Fruit fly (Drosophila melanogaster) whole organism, embryonic: ENCODE data around the gene CG16734.

Source experiments
- Adf1 ChIP-seq: fragments of 200-800 bp; sonication (Bioruptor generic); IDR thresholded peaks from 2 replicates; pipeline ENCODE4 v1.3.6; 2022; ENCODE audit warnings: missing biosample characterization, missing genetic modification characterization
- Awh ChIP-seq: fragments of 200-800 bp; sonication (Bioruptor generic); IDR thresholded peaks from 2 replicates; pipeline ENCODE4, ENCODE4 v1.3.6; 2022; ENCODE audit warnings: missing biosample characterization, missing genetic modification characterization
- CG10565 ChIP-seq: fragments of 200-800 bp; sonication (Bioruptor generic); optimal IDR thresholded peaks from 3 replicates; lab custom pipeline; 2016; ENCODE audit warnings: missing biosample characterization, mild to moderate bottlenecking, missing genetic modification characterization
- CG11247 ChIP-seq: fragments of 200-800 bp; sonication (Bioruptor generic); IDR thresholded peaks from 2 replicates; pipeline ENCODE4 v1.3.6; 2022; ENCODE audit warnings: missing biosample characterization, missing genetic modification characterization
- CG11695 ChIP-seq: fragments of 200-800 bp; sonication (Bioruptor generic); IDR thresholded peaks from 3 replicates; pipeline ENCODE4 v1.3.6; 2022; ENCODE audit warnings: missing biosample characterization, missing genetic modification characterization
- CG12236 ChIP-seq: fragments of 200-800 bp; sonication (Bioruptor generic); optimal IDR thresholded peaks from 2 replicates; lab custom pipeline; 2016; ENCODE audit warnings: missing biosample characterization, missing genetic modification characterization
- CG13424 ChIP-seq: fragments of 200-800 bp; sonication (Bioruptor generic); optimal IDR thresholded peaks from 2 replicates; lab custom pipeline; 2019; ENCODE audit warnings: missing biosample characterization, mild to moderate bottlenecking, missing genetic modification characterization, moderate library complexity
- CG13624 ChIP-seq: fragments of 200-800 bp; sonication (Bioruptor generic); optimal IDR thresholded peaks from 2 replicates; lab custom pipeline; 2016; ENCODE audit warnings: missing biosample characterization, missing genetic modification characterization
- CG14710 ChIP-seq: fragments of 200-800 bp; sonication (Bioruptor generic); optimal IDR thresholded peaks from 3 replicates; lab custom pipeline; 2019; ENCODE audit warnings: missing biosample characterization, mild to moderate bottlenecking, missing genetic modification characterization, moderate library complexity
- CG15479 ChIP-seq: fragments of 200-800 bp; sonication (Bioruptor generic); optimal IDR thresholded peaks from 3 replicates; lab custom pipeline; 2019; ENCODE audit warnings: missing biosample characterization, mild to moderate bottlenecking, missing genetic modification characterization, moderate library complexity
- CG15696 ChIP-seq: fragments of 200-800 bp; sonication (Bioruptor generic); optimal IDR thresholded peaks from 2 replicates; lab custom pipeline; 2019; ENCODE audit warnings: missing biosample characterization, mild to moderate bottlenecking, missing genetic modification characterization, moderate library complexity
- CG16863 ChIP-seq: fragments of 200-800 bp; sonication (Bioruptor generic); optimal IDR thresholded peaks from 3 replicates; lab custom pipeline; 2016; ENCODE audit warnings: missing biosample characterization, missing genetic modification characterization
- CG17802 ChIP-seq: fragments of 200-800 bp; sonication (Bioruptor generic); optimal IDR thresholded peaks from 2 replicates; lab custom pipeline; 2018; ENCODE audit warnings: missing biosample characterization, mild to moderate bottlenecking, missing genetic modification characterization, moderate library complexity
- CG2199 ChIP-seq: fragments of 200-800 bp; sonication (Bioruptor generic); IDR thresholded peaks from 3 replicates; pipeline ENCODE4 v1.3.6; 2022; ENCODE audit warnings: missing biosample characterization, missing genetic modification characterization
- CG3065 ChIP-seq: fragments of 200-800 bp; sonication (Bioruptor generic); optimal IDR thresholded peaks from 2 replicates; lab custom pipeline; 2016; ENCODE audit warnings: missing biosample characterization, missing genetic modification characterization
- CG31388 ChIP-seq: fragments of 200-800 bp; sonication (Bioruptor generic); optimal IDR thresholded peaks from 2 replicates; lab custom pipeline; 2016; ENCODE audit warnings: missing biosample characterization, missing genetic modification characterization
- CG3281 ChIP-seq: fragments of 200-800 bp; sonication (Bioruptor generic); optimal IDR thresholded peaks from 3 replicates; lab custom pipeline; 2017; ENCODE audit warnings: missing biosample characterization, mild to moderate bottlenecking, missing genetic modification characterization
- CG4730 ChIP-seq: fragments of 200-800 bp; sonication (Bioruptor generic); IDR thresholded peaks from 2 replicates; pipeline ENCODE4 v1.3.6; 2022; ENCODE audit warnings: missing biosample characterization, missing genetic modification characterization
- CG4820 ChIP-seq: fragments of 200-800 bp; sonication (Bioruptor generic); optimal IDR thresholded peaks from 3 replicates; lab custom pipeline; 2016; ENCODE audit warnings: missing biosample characterization, missing genetic modification characterization
- CG5180 ChIP-seq: fragments of 200-800 bp; sonication (Bioruptor generic); optimal IDR thresholded peaks from 3 replicates; lab custom pipeline; 2017; ENCODE audit warnings: missing biosample characterization, missing genetic modification characterization, mild to moderate bottlenecking, moderate library complexity, missing genetic modification reagents
- CrebB ChIP-seq: fragments of 200-800 bp; sonication (Bioruptor generic); optimal IDR thresholded peaks from 3 replicates; lab custom pipeline; 2018; ENCODE audit warnings: missing biosample characterization, mild to moderate bottlenecking, missing genetic modification characterization
- Dip3 ChIP-seq: fragments of 200-800 bp; sonication (Bioruptor generic); optimal IDR thresholded peaks from 3 replicates; lab custom pipeline; 2016; ENCODE audit warnings: missing biosample characterization, missing genetic modification characterization
- Doc3 ChIP-seq: fragments of 200-800 bp; sonication (Bioruptor generic); IDR thresholded peaks from 3 replicates; pipeline ENCODE4 v1.3.6; 2022; ENCODE audit warnings: missing biosample characterization, missing genetic modification characterization; ENCODE audit not compliant: partially characterized antibody
- ERR ChIP-seq: fragments of 200-800 bp; sonication (Bioruptor generic); optimal IDR thresholded peaks from 2 replicates; lab custom pipeline; 2016; ENCODE audit warnings: missing biosample characterization, missing genetic modification characterization
- Ets65A ChIP-seq: fragments of 200-800 bp; sonication (Bioruptor generic); peaks from one replicate; lab custom pipeline; 2016; ENCODE audit warnings: missing biosample characterization, missing genetic modification characterization
- Hsf ChIP-seq: fragments of 200-800 bp; sonication (Bioruptor generic); optimal IDR thresholded peaks from 3 replicates; lab custom pipeline; 2016; ENCODE audit warnings: missing biosample characterization, missing genetic modification characterization
- Med ChIP-seq: fragments of 200-800 bp; sonication (Bioruptor generic); peaks from one replicate; lab custom pipeline; 2016; ENCODE audit warnings: missing biosample characterization, missing genetic modification characterization, mild to moderate bottlenecking, inconsistent platforms, moderate library complexity
- Nf-YC ChIP-seq: fragments of 200-800 bp; optimal IDR thresholded peaks from 3 replicates; lab custom pipeline; 2019; ENCODE audit warnings: missing biosample characterization, mild to moderate bottlenecking, missing genetic modification characterization, moderate library complexity
- Oaz ChIP-seq: fragments of 200-800 bp; sonication (Bioruptor generic); IDR thresholded peaks from 2 replicates; pipeline ENCODE4 v1.3.6; 2022; ENCODE audit warnings: missing biosample characterization, missing genetic modification characterization
- abd-A ChIP-seq: fragments of 200-800 bp; sonication (Bioruptor generic); optimal IDR thresholded peaks from 3 replicates; lab custom pipeline; 2019; ENCODE audit warnings: missing biosample characterization, mild to moderate bottlenecking, missing genetic modification characterization, moderate library complexity
- amos ChIP-seq: fragments of 200-800 bp; sonication (Bioruptor generic); IDR thresholded peaks from 2 replicates; pipeline ENCODE4 v1.3.6; 2022; ENCODE audit warnings: missing biosample characterization, missing genetic modification characterization; ENCODE audit not compliant: partially characterized antibody
- chinmo ChIP-seq: fragments of 200-800 bp; sonication (Bioruptor generic); IDR thresholded peaks from 4 replicates; pipeline ENCODE4 v1.3.6; 2022; ENCODE audit warnings: missing biosample characterization, missing genetic modification characterization; ENCODE audit not compliant: partially characterized antibody
- cwo ChIP-seq: fragments of 200-800 bp; sonication (Bioruptor generic); optimal IDR thresholded peaks from 3 replicates; lab custom pipeline; 2017; ENCODE audit warnings: missing biosample characterization, missing genetic modification characterization, mild to moderate bottlenecking, moderate library complexity, missing genetic modification reagents
- ftz-f1 ChIP-seq: fragments of 200-800 bp; sonication (Bioruptor generic); optimal IDR thresholded peaks from 2 replicates; lab custom pipeline; 2016; ENCODE audit warnings: missing biosample characterization, missing genetic modification characterization
- grn ChIP-seq: fragments of 200-800 bp; sonication (Bioruptor generic); optimal IDR thresholded peaks from 3 replicates; lab custom pipeline; 2017; ENCODE audit warnings: missing biosample characterization, missing genetic modification characterization
- hkb ChIP-seq, 2 experiments: fragments of 200-800 bp in 1 of 2; fragments of >200 bp in 1 of 2; sonication (Bioruptor generic) in 1 of 2; IDR thresholded peaks in 1 of 2; optimal IDR thresholded peaks in 1 of 2; 2 replicates each; pipeline versions ENCODE4 v1.3.6 to Lab custom; 2017 to 2022; ENCODE audit warnings: missing biosample characterization in 1 of 2, missing genetic modification characterization in 1 of 2
- jumu ChIP-seq: fragments of 200-800 bp; sonication (Bioruptor generic); optimal IDR thresholded peaks from 3 replicates; lab custom pipeline; 2016; ENCODE audit warnings: missing biosample characterization, missing genetic modification characterization
- klu ChIP-seq: fragments of 200-800 bp; sonication (Bioruptor generic); IDR thresholded peaks from 2 replicates; pipeline ENCODE4 v1.3.6; 2022; ENCODE audit warnings: missing biosample characterization, missing genetic modification characterization
- knrl ChIP-seq: fragments of 200-800 bp; sonication (Bioruptor generic); IDR thresholded peaks from 3 replicates; pipeline ENCODE4 v1.3.6; 2022; ENCODE audit warnings: missing biosample characterization, missing genetic modification characterization; ENCODE audit not compliant: partially characterized antibody
- lbe ChIP-seq: fragments of 200-800 bp; sonication (Bioruptor generic); optimal IDR thresholded peaks from 2 replicates; lab custom pipeline; 2016; ENCODE audit warnings: missing biosample characterization, mild to moderate bottlenecking, missing genetic modification characterization
- nau ChIP-seq: fragments of 200-800 bp; sonication (Bioruptor generic); optimal IDR thresholded peaks from 3 replicates; lab custom pipeline; 2017; ENCODE audit warnings: missing biosample characterization, mild to moderate bottlenecking, missing genetic modification characterization, missing genetic modification reagents
- oc ChIP-seq: fragments of 200-800 bp; sonication (Bioruptor generic); optimal IDR thresholded peaks from 2 replicates; lab custom pipeline; 2018; ENCODE audit warnings: missing biosample characterization, mild to moderate bottlenecking, missing genetic modification characterization, moderate library complexity
- odd ChIP-seq: fragments of 200-800 bp; sonication (Bioruptor generic); optimal IDR thresholded peaks from 2 replicates; lab custom pipeline; 2017; ENCODE audit warnings: missing biosample characterization, mild to moderate bottlenecking, missing genetic modification characterization
- pfk ChIP-seq: fragments of 200-800 bp; sonication (Bioruptor generic); optimal IDR thresholded peaks from 2 replicates; lab custom pipeline; 2018; ENCODE audit warnings: missing biosample characterization, mild to moderate bottlenecking, missing genetic modification characterization, moderate library complexity
- rib ChIP-seq: fragments of 200-800 bp; sonication (Bioruptor generic); IDR thresholded peaks from 2 replicates; pipeline ENCODE4 v1.3.6; 2022; ENCODE audit warnings: missing biosample characterization, missing genetic modification characterization
- row ChIP-seq: fragments of 200-800 bp; sonication (Bioruptor generic); IDR thresholded peaks from 3 replicates; pipeline ENCODE4 v1.3.6; 2022; ENCODE audit warnings: missing biosample characterization, missing genetic modification characterization
- schlank ChIP-seq: fragments of 200-800 bp; sonication (Bioruptor generic); optimal IDR thresholded peaks from 2 replicates; lab custom pipeline; 2018; ENCODE audit warnings: missing biosample characterization, mild to moderate bottlenecking, missing genetic modification characterization
- shn ChIP-seq: fragments of 200-800 bp; sonication (Bioruptor generic); optimal IDR thresholded peaks from 3 replicates; lab custom pipeline; 2016; ENCODE audit warnings: missing biosample characterization, missing genetic modification characterization
- sr ChIP-seq: fragments of 200-800 bp; sonication (Bioruptor generic); IDR thresholded peaks from 3 replicates; pipeline ENCODE4 v1.3.6; 2022; ENCODE audit warnings: missing biosample characterization, missing genetic modification characterization
- usp ChIP-seq: fragments of >200 bp; optimal IDR thresholded peaks from 2 replicates; lab custom pipeline; 2017; ENCODE audit warnings: missing biosample characterization, missing genetic modification characterization

Gene CG16734

dm6 chr3R:9226701-9227313 lies 28.0 kb upstream of the CG16734 start (continued):
- TF ChIP-seq CG15479 (no peak), nau (peak; percentile 76), jumu (GFP tag; lab: Kevin White, UChicago) (no peak), lbe (GFP tag; lab: Kevin White, UChicago) (no peak), CG2199 (GFP tag; lab: Robert Waterston, UW) (no peak), CG3065 (GFP tag; lab: Kevin White, UChicago) (no peak), CG13424 (tag; lab: Kevin White, UChicago) (no peak), hkb (optimal IDR thresholded peaks at IDR 0.05; lab: Kevin White, UChicago) (no peak), hkb (GFP tag; IDR thresholded peaks at IDR 0.05; lab: Robert Waterston, UW) (no peak), klu (GFP tag; lab: Robert Waterston, UW) (peak; percentile 86), schlank (tag; lab: Kevin White, UChicago) (no peak), oc (peak; percentile 92), chinmo (peak; percentile 94), abd-A (tag; lab: Kevin White, UChicago) (peak; percentile 96), CG4820 (GFP tag; lab: Kevin White, UChicago) (no peak), Oaz (no peak), shn (GFP tag; lab: Kevin White, UChicago) (peak; percentile 19), CG5180 (GFP tag; lab: Kevin White, UChicago) (no peak), CG4730 (no peak), knrl (GFP tag; lab: Robert Waterston, UW) (no peak), rib (GFP tag; lab: Robert Waterston, UW) (peak; percentile 82), CG31388 (GFP tag; lab: Kevin White, UChicago) (no peak), CG17802 (tag; lab: Kevin White, UChicago) (no peak), Awh (GFP tag; lab: Robert Waterston, UW) (peak; percentile 96), CG11695 (GFP tag; lab: Robert Waterston, UW) (peak; percentile 28; the same call in 1 of the 3 replicates), CG15696 (tag; lab: Kevin White, UChicago) (no peak), Adf1 (peak; percentile 51; the same call in 1 of the 2 replicates), grn (GFP tag; lab: Kevin White, UChicago) (no peak), Nf-YC (tag; lab: Kevin White, UChicago) (peak; percentile 54), CG14710 (tag; lab: Kevin White, UChicago) (no peak), Med (GFP tag; lab: Kevin White, UChicago) (peak; percentile 71), CG16863 (no peak), pfk (GFP tag; lab: Kevin White, UChicago) (peak; percentile 74), usp (no peak), row (no peak), sr (peak; percentile 90), CG11247 (GFP tag; lab: Robert Waterston, UW) (no peak), CrebB (tag; lab: Kevin White, UChicago) (no peak), amos (GFP tag; lab: Robert Waterston, UW) (peak; percentile 28; the same call in 1 of the 2 replicates), odd (GFP tag; lab: Kevin White, UChicago) (no peak), CG13624 (GFP tag; lab: Kevin White, UChicago) (no peak), CG3281 (GFP tag; lab: Kevin White, UChicago) (no peak), ERR (GFP tag; lab: Kevin White, UChicago) (peak; percentile 41), CG12236 (GFP tag; lab: Kevin White, UChicago) (no peak), Doc3 (peak; percentile 41; the same call in 1 of the 3 replicates), Hsf (GFP tag; lab: Kevin White, UChicago) (no peak), cwo (GFP tag; lab: Kevin White, UChicago) (peak; percentile 99), CG10565 (no peak), Ets65A (GFP tag; lab: Kevin White, UChicago) (peak; percentile 1), Dip3 (GFP tag; lab: Kevin White, UChicago) (no peak), ftz-f1 (peak; percentile 37)
